Worm (Caenorhabditis elegans) whole organism, young adult: ENCODE measurements around the gene C01B9.4.

Experiments used
- C17E4.6 ChIP-seq: fragments of 200-800 bp; sonication (Bioruptor generic); IDR thresholded peaks from 2 replicates; pipeline ENCODE4 v1.3.6; 2022; ENCODE audit warnings: missing genetic modification reagents, missing genetic modification characterization, missing compliant biosample characterization
- cebp-2 ChIP-seq: fragments of 200-800 bp; sonication (Bioruptor generic); IDR thresholded peaks from 2 replicates; pipeline ENCODE4 v1.3.6; 2022; ENCODE audit warnings: missing genetic modification characterization, missing compliant biosample characterization
- repo-1 ChIP-seq: sonication (generic microtip); optimal IDR thresholded peaks from 2 replicates; lab custom pipeline; 2017; ENCODE audit warnings: mild to moderate bottlenecking, missing genetic modification characterization, missing compliant biosample characterization
- sea-2 ChIP-seq: fragments of 200-800 bp; sonication (Bioruptor generic); IDR thresholded peaks from 2 replicates; pipeline ENCODE4 v1.3.6; 2022; ENCODE audit warnings: missing genetic modification characterization, missing compliant biosample characterization
- ztf-22 ChIP-seq: fragments of 200-800 bp; sonication (Bioruptor generic); optimal IDR thresholded peaks from 2 replicates; lab custom pipeline; 2018; ENCODE audit warnings: mild to moderate bottlenecking, missing genetic modification characterization, moderate library complexity, missing compliant biosample characterization

C01B9.4 gene

DNA sequence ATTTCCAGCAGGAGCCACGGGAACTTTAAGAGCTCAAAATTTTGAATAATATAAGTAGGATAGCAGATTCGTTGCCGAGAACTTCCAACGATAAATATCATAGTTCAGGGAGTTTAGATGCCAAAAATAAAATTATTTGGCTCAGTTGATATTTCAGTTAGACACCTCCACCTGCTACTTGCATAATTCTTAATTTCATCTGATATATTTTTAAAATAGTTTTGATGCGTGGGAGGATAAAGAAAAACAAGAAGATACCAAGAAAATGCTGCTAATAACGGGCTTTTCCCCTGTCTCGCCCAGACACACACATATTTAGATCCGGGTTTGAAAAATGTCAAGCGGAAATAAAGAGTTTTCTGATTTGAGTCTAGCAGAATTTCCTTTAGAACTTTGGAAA lies 62.6 kb downstream of the C01B9.4 start, which contains the start of gene sre-46:
sre-46 (minus strand) TSS at position 101 of the 400 bp plus-strand sequence.
- TF ChIP-seq ztf-22 (GFP tag; lab: Kevin White, UChicago): no peak
- TF ChIP-seq repo-1: no peak
- TF ChIP-seq cebp-2: no peak
- TF ChIP-seq C17E4.6 (GFP tag; lab: Robert Waterston, UW): no peak
- no peak for TF ChIP-seq sea-2 (GFP tag; lab: Robert Waterston, UW)
- TF ChIP-seq, all 124 proteins: peak for 0
